Fruit fly (Drosophila melanogaster): ENCODE results near the gene c11.1.

Gene c11.1

DNA sequence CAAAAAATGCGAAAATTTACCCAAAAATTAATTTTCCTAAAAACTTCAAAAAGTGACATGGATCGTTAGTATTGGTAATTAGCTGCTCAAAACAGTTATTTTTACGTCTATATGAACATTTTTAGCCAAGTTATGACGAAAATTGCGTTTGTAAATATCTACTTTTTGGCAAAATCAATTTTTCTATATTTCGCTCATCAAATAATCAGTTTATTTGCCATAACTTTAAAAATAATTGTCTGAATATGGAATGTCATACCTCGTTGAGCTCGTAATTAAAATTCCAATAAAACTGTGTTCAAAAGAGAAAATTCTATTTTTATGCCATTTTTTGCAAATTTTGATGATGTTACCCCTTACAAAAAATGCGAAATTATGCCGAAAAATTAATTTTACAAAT lies 13.6 kb upstream of the c11.1 start:
- no peak for TF ChIP-seq Camta (GFP tag; optimal IDR thresholded peaks at IDR 0.05)
- TF ChIP-seq Eip74EF (GFP tag; optimal IDR thresholded peaks at IDR 0.05) = no peak
- TF ChIP-seq Dip2 (GFP tag; IDR thresholded peaks at IDR 0.05) = no peak
- TF ChIP-seq CG12744 (GFP tag; optimal IDR thresholded peaks at IDR 0.05) = no peak

DNA sequence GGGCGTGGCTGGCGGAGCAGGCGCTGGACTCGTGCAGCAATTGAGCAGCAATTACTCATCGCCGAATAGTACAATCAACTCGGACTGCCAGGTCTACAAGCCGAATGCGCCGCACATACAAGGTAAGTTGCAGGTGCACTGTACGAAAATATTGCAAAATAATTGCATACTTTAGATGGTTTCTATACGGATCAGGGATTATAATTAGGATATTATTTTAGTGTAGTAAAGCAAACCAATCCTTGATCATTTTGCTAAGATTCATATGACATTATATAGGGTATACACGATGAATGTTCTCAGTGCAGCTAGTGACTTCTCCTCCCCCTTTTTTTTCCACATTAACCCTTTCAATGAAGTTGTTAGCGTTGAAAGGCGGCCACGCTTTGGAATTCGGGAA lies 12.6 kb upstream of the c11.1 start:
- TF ChIP-seq peb (GFP tag; IDR thresholded peaks at IDR 0.05) (no peak), CG4360 (GFP tag; IDR thresholded peaks at IDR 0.05) (no peak), Xrp1 (GFP tag; IDR thresholded peaks at IDR 0.05) (peak; percentile 68; the same call in 1 of the 2 replicates), Aef1 (GFP tag; IDR thresholded peaks at IDR 0.05) (no peak), Blimp-1 (GFP tag; optimal IDR thresholded peaks at IDR 0.05) (peak; percentile 47), CG9727 (GFP tag; optimal IDR thresholded peaks at IDR 0.05) (peak; percentile 31), CG1792 (GFP tag; optimal IDR thresholded peaks at IDR 0.05) (no peak), unpg (GFP tag; optimal IDR thresholded peaks at IDR 0.05) (no peak), CG6689 (GFP tag; IDR thresholded peaks at IDR 0.05) (peak; percentile 44; the same call in 1 of the 2 replicates), Xbp1 (GFP tag; optimal IDR thresholded peaks at IDR 0.05) (peak; percentile 7), tx (GFP tag; optimal IDR thresholded peaks at IDR 0.05) (no peak), Nf-YA (GFP tag; IDR thresholded peaks at IDR 0.05) (no peak), CG31224 (GFP tag; IDR thresholded peaks at IDR 0.05) (no peak), CG2116 (GFP tag; optimal IDR thresholded peaks at IDR 0.05) (no peak), dpn (GFP tag; optimal IDR thresholded peaks at IDR 0.05) (no peak), sc (optimal IDR thresholded peaks at IDR 0.05) (no peak), sc (GFP tag; optimal IDR thresholded peaks at IDR 0.05) (peak; percentile 9), CG14667 (GFP tag; IDR thresholded peaks at IDR 0.05) (no peak), Neu2 (GFP tag; optimal IDR thresholded peaks at IDR 0.05; ENCODE audit: borderline replicate concordance) (no peak), Pdp1 (GFP tag; optimal IDR thresholded peaks at IDR 0.05) (no peak), CG12769 (tag; optimal IDR thresholded peaks at IDR 0.05) (no peak), D19B (GFP tag; optimal IDR thresholded peaks at IDR 0.05) (no peak), CG11398 (GFP tag; optimal IDR thresholded peaks at IDR 0.05) (no peak), dmrt99B (tag; optimal IDR thresholded peaks at IDR 0.05) (peak; percentile 17), Vsx1 (GFP tag; optimal IDR thresholded peaks at IDR 0.05) (no peak), Chrac-16 (GFP tag; optimal IDR thresholded peaks at IDR 0.05) (peak; percentile 6), mld (GFP tag; IDR thresholded peaks at IDR 0.05; ENCODE audit: partially characterized antibody) (no peak), wor (GFP tag; IDR thresholded peaks at IDR 0.05) (no peak), onecut (GFP tag; IDR thresholded peaks at IDR 0.05) (no peak), pb (GFP tag; optimal IDR thresholded peaks at IDR 0.05) (no peak), CG2120 (GFP tag; optimal IDR thresholded peaks at IDR 0.05) (no peak), her (GFP tag; optimal IDR thresholded peaks at IDR 0.05) (no peak), Sry-δ (GFP tag; optimal IDR thresholded peaks at IDR 0.05) (no peak), vvl (GFP tag; IDR thresholded peaks at IDR 0.05) (peak; percentile 72), dm (GFP tag; optimal IDR thresholded peaks at IDR 0.05) (no peak), Hsf (GFP tag; optimal IDR thresholded peaks at IDR 0.05) (peak; percentile 4), CG11695 (GFP tag; IDR thresholded peaks at IDR 0.05) (no peak), CG31365 (tag; optimal IDR thresholded peaks at IDR 0.05) (no peak), Taf1 (GFP tag; IDR thresholded peaks at IDR 0.05) (no peak), en (GFP tag; optimal IDR thresholded peaks at IDR 0.05) (no peak), Sox102F (GFP tag; optimal IDR thresholded peaks at IDR 0.05) (peak; percentile 18), CG14710 (tag; optimal IDR thresholded peaks at IDR 0.05) (peak; percentile 35), Doc3 (GFP tag; IDR thresholded peaks at IDR 0.05; ENCODE audit: partially characterized antibody) (no peak), row (GFP tag; IDR thresholded peaks at IDR 0.05) (peak; percentile 52), CG17328 (GFP tag; IDR thresholded peaks at IDR 0.05) (peak; percentile 56; the same call in 1 of the 2 replicates), CkIIα-i1 (GFP tag; IDR thresholded peaks at IDR 0.05) (no peak), CG30020 (tag; optimal IDR thresholded peaks at IDR 0.05) (no peak)

All from whole organism, embryonic.